Worm (Caenorhabditis elegans) whole organism, midembryonic: Measurements from ENCODE around the gene F58B4.5.

ENCODE experiments used
- T22C8.4 ChIP-seq: fragments of 200-800 bp; sonication (Bioruptor generic); IDR thresholded peaks from 2 replicates; pipeline ENCODE4 v1.3.6; 2022; ENCODE audit warnings: missing genetic modification characterization, missing compliant biosample characterization
- cog-1 ChIP-seq: sonication (generic microtip); optimal IDR thresholded peaks from 2 replicates; lab custom pipeline; 2016; ENCODE audit warnings: missing genetic modification characterization, missing compliant biosample characterization
- klf-2 ChIP-seq: fragments of 200-800 bp; sonication (Bioruptor generic); conservative IDR thresholded peaks from 2 replicates; pipeline ENCODE4 v1.3.6; 2022; ENCODE audit warnings: missing genetic modification reagents, missing genetic modification characterization, missing compliant biosample characterization
- med-1 ChIP-seq: sonication (generic microtip); optimal IDR thresholded peaks from 2 replicates; lab custom pipeline; 2017; ENCODE audit warnings: missing genetic modification characterization, mild to moderate bottlenecking, missing compliant biosample characterization, antibody characterized with exemption, missing genetic modification reagents; ENCODE audit not compliant: insufficient read depth
- ref-1 ChIP-seq: fragments of 200-800 bp; sonication (Bioruptor generic); conservative IDR thresholded peaks from 2 replicates; pipeline ENCODE4 v1.3.6; 2022; ENCODE audit warnings: missing genetic modification reagents, missing genetic modification characterization, missing compliant biosample characterization
- tab-1 ChIP-seq: fragments of 200-800 bp; sonication (Bioruptor generic); IDR thresholded peaks from 2 replicates; pipeline ENCODE4 v1.3.6; 2022; ENCODE audit warnings: missing genetic modification characterization, missing compliant biosample characterization
- ztf-23 ChIP-seq: fragments of 200-800 bp; sonication (Bioruptor generic); IDR thresholded peaks from 2 replicates; pipeline ENCODE4 v1.3.6; 2022; ENCODE audit warnings: missing genetic modification reagents, missing genetic modification characterization, missing compliant biosample characterization
- ztf-29 ChIP-seq: fragments of 200-800 bp; sonication (Bioruptor generic); IDR thresholded peaks from 2 replicates; pipeline ENCODE4 v1.3.6; 2022; ENCODE audit warnings: missing genetic modification reagents, missing genetic modification characterization, missing compliant biosample characterization

ce11 chrV:10938739-10939138, 6.2 kb downstream of the F58B4.5 start, which contains the start of gene F17C11.11:
- TF ChIP-seq cog-1 (tag; lab: Kevin White, UChicago) (no peak), med-1 (GFP tag; lab: Kevin White, UChicago) (no peak), ref-1 (GFP tag; lab: Robert Waterston, UW) (no peak), T22C8.4 (GFP tag; lab: Robert Waterston, UW) (no peak), ztf-23 (GFP tag; lab: Robert Waterston, UW) (no peak), tab-1 (no peak), ztf-29 (GFP tag; lab: Robert Waterston, UW) (no peak), klf-2 (GFP tag; lab: Robert Waterston, UW) (no peak)
